Worm (Caenorhabditis elegans): ENCODE data around the gene cest-9.2.

cest-9.2 gene

ce11 chrX:12212801-12213200 lies 9.1 kb upstream of the cest-9.2 start, which contains the start of gene cab-1:
Gene cab-1 (minus strand): TSS chrX:12212901.
- TF ChIP-seq hmg-4 (GFP tag; optimal IDR thresholded peaks at IDR 0.05) = no peak
- no peak for TF ChIP-seq hmbx-1 (tag; optimal IDR thresholded peaks at IDR 0.05)
- TF ChIP-seq hnd-1 (tag; optimal IDR thresholded peaks at IDR 0.05) = no peak
- no peak for TF ChIP-seq F13C5.2 (tag; optimal IDR thresholded peaks at IDR 0.05)
- TF ChIP-seq tbx-11 (GFP tag; IDR thresholded peaks at IDR 0.05) = no peak
- TF ChIP-seq ceh-13 (GFP tag; optimal IDR thresholded peaks at IDR 0.05) = no peak
- no peak for TF ChIP-seq ama-1 (optimal IDR thresholded peaks at IDR 0.05)
- TF ChIP-seq sea-1 (GFP tag; conservative IDR thresholded peaks at IDR 0.05) = no peak
- TF ChIP-seq scrt-1 (GFP tag; IDR thresholded peaks at IDR 0.05) = no peak
- TF ChIP-seq tra-4 (tag; optimal IDR thresholded peaks at IDR 0.05) = no peak
- TF ChIP-seq aly-1 (tag; optimal IDR thresholded peaks at IDR 0.05) = no peak
- TF ChIP-seq pes-1 (GFP tag; IDR thresholded peaks at IDR 0.05) = no peak
- no peak for TF ChIP-seq flt-1 (GFP tag; IDR thresholded peaks at IDR 0.05)
- TF ChIP-seq tbx-37 (GFP tag; conservative IDR thresholded peaks at IDR 0.05) = no peak
- no peak for TF ChIP-seq B0310.2 (tag; optimal IDR thresholded peaks at IDR 0.05)
- no peak for TF ChIP-seq ceh-36 (tag; optimal IDR thresholded peaks at IDR 0.05)
- TF ChIP-seq ets-7 (tag; optimal IDR thresholded peaks at IDR 0.05) = no peak

- TF ChIP-seq ets-7 (tag; optimal IDR thresholded peaks at IDR 0.05) = no peak
- TF ChIP-seq flt-1 (GFP tag; IDR thresholded peaks at IDR 0.05) = no peak
- TF ChIP-seq ceh-13 (GFP tag; optimal IDR thresholded peaks at IDR 0.05) = no peak
- TF ChIP-seq sea-1 (GFP tag; conservative IDR thresholded peaks at IDR 0.05) = no peak
- TF ChIP-seq hnd-1 (tag; optimal IDR thresholded peaks at IDR 0.05) = no peak
- TF ChIP-seq aly-1 (tag; optimal IDR thresholded peaks at IDR 0.05) = no peak
Observed at ce11 chrX:12216943-12217342, 5.0 kb upstream of the cest-9.2 start, which contains the start of gene C23H4.8. Gene C23H4.8 (plus strand): TSS chrX:12217243.

- TF ChIP-seq flt-1 (GFP tag; IDR thresholded peaks at IDR 0.05) = no peak
- no peak for TF ChIP-seq hmg-4 (GFP tag; optimal IDR thresholded peaks at IDR 0.05)
- no peak for TF ChIP-seq hmbx-1 (tag; optimal IDR thresholded peaks at IDR 0.05)
- TF ChIP-seq tbx-37 (GFP tag; conservative IDR thresholded peaks at IDR 0.05) = no peak
- TF ChIP-seq sea-1 (GFP tag; conservative IDR thresholded peaks at IDR 0.05) = no peak
- no peak for TF ChIP-seq scrt-1 (GFP tag; IDR thresholded peaks at IDR 0.05)
- TF ChIP-seq ama-1 (optimal IDR thresholded peaks at IDR 0.05) = no peak
- no peak for TF ChIP-seq B0310.2 (tag; optimal IDR thresholded peaks at IDR 0.05)
- TF ChIP-seq ceh-13 (GFP tag; optimal IDR thresholded peaks at IDR 0.05) = no peak
- no peak for TF ChIP-seq ets-7 (tag; optimal IDR thresholded peaks at IDR 0.05)
- no peak for TF ChIP-seq tbx-11 (GFP tag; IDR thresholded peaks at IDR 0.05)
- no peak for TF ChIP-seq F13C5.2 (tag; optimal IDR thresholded peaks at IDR 0.05)
- no peak for TF ChIP-seq tra-4 (tag; optimal IDR thresholded peaks at IDR 0.05)
- no peak for TF ChIP-seq ceh-36 (tag; optimal IDR thresholded peaks at IDR 0.05)
- TF ChIP-seq hnd-1 (tag; optimal IDR thresholded peaks at IDR 0.05) = no peak
- TF ChIP-seq pes-1 (GFP tag; IDR thresholded peaks at IDR 0.05) = no peak
- TF ChIP-seq aly-1 (tag; optimal IDR thresholded peaks at IDR 0.05) = no peak
Observed at ce11 chrX:12219477-12219876, 2.4 kb upstream of the cest-9.2 start, which contains the start of gene cest-8. Gene cest-8 (plus strand): TSS chrX:12219660.

ce11 chrX:12222723-12223122 lies 806 bp downstream of the cest-9.2 start:
- TF ChIP-seq sea-1 (GFP tag; conservative IDR thresholded peaks at IDR 0.05) (no peak), tra-4 (tag; optimal IDR thresholded peaks at IDR 0.05) (no peak), ceh-36 (tag; optimal IDR thresholded peaks at IDR 0.05) (no peak), hmg-4 (GFP tag; optimal IDR thresholded peaks at IDR 0.05) (no peak), tbx-37 (GFP tag; conservative IDR thresholded peaks at IDR 0.05) (no peak), F13C5.2 (tag; optimal IDR thresholded peaks at IDR 0.05) (no peak), B0310.2 (tag; optimal IDR thresholded peaks at IDR 0.05) (no peak), scrt-1 (GFP tag; IDR thresholded peaks at IDR 0.05) (no peak), aly-1 (tag; optimal IDR thresholded peaks at IDR 0.05) (no peak), ceh-13 (GFP tag; optimal IDR thresholded peaks at IDR 0.05) (no peak), flt-1 (GFP tag; IDR thresholded peaks at IDR 0.05) (no peak), hnd-1 (tag; optimal IDR thresholded peaks at IDR 0.05) (no peak), hmbx-1 (tag; optimal IDR thresholded peaks at IDR 0.05) (no peak)

DNA sequence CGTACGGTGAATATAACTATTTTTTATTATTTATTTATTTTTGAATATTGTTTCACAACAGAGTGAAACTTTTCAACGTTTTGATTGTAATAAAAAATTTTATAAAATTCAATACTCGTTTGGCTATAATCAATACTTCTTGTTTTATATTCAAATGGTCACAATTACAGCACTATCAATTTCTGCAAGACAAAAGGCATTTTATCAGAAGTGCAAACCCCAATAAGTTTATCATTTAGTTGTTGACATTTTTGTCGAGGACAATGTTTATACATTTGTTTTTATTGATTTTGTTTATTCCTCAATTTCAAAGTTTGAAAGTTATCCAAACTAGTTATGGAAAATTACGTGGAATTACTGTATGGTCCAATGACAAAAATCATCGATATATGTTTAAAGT lies 4.1 kb downstream of the cest-9.2 start, which contains the start of gene cest-9.1:
Gene cest-9.1, plus strand, starts transcription at position 213 of the 400 bp plus-strand sequence.
- TF ChIP-seq ceh-13 (GFP tag; optimal IDR thresholded peaks at IDR 0.05) = no peak
- TF ChIP-seq hmbx-1 (tag; optimal IDR thresholded peaks at IDR 0.05) = no peak
- no peak for TF ChIP-seq sea-1 (GFP tag; conservative IDR thresholded peaks at IDR 0.05)
- no peak for TF ChIP-seq ets-7 (tag; optimal IDR thresholded peaks at IDR 0.05)
- TF ChIP-seq B0310.2 (tag; optimal IDR thresholded peaks at IDR 0.05) = no peak
- TF ChIP-seq flt-1 (GFP tag; IDR thresholded peaks at IDR 0.05) = no peak

ce11 chrX:12227130-12227529 lies 5.2 kb downstream of the cest-9.2 start:
- no peak for TF ChIP-seq ceh-13 (GFP tag; optimal IDR thresholded peaks at IDR 0.05)
- TF ChIP-seq aly-1 (tag; optimal IDR thresholded peaks at IDR 0.05) = no peak
- TF ChIP-seq B0310.2 (tag; optimal IDR thresholded peaks at IDR 0.05) = no peak
- no peak for TF ChIP-seq flt-1 (GFP tag; IDR thresholded peaks at IDR 0.05)
- no peak for TF ChIP-seq tra-4 (tag; optimal IDR thresholded peaks at IDR 0.05)
- TF ChIP-seq hmbx-1 (tag; optimal IDR thresholded peaks at IDR 0.05) = no peak
- no peak for TF ChIP-seq scrt-1 (GFP tag; IDR thresholded peaks at IDR 0.05)
- TF ChIP-seq F13C5.2 (tag; optimal IDR thresholded peaks at IDR 0.05) = no peak

- TF ChIP-seq ets-7 (tag; optimal IDR thresholded peaks at IDR 0.05) (no peak), tbx-11 (GFP tag; IDR thresholded peaks at IDR 0.05) (no peak), hmg-4 (GFP tag; optimal IDR thresholded peaks at IDR 0.05) (no peak), sea-1 (GFP tag; conservative IDR thresholded peaks at IDR 0.05) (no peak), ceh-13 (GFP tag; optimal IDR thresholded peaks at IDR 0.05) (no peak), tbx-37 (GFP tag; conservative IDR thresholded peaks at IDR 0.05) (no peak), hmbx-1 (tag; optimal IDR thresholded peaks at IDR 0.05) (no peak), B0310.2 (tag; optimal IDR thresholded peaks at IDR 0.05) (no peak), hnd-1 (tag; optimal IDR thresholded peaks at IDR 0.05) (no peak), tra-4 (tag; optimal IDR thresholded peaks at IDR 0.05) (no peak), pes-1 (GFP tag; IDR thresholded peaks at IDR 0.05) (no peak), aly-1 (tag; optimal IDR thresholded peaks at IDR 0.05) (no peak), F13C5.2 (tag; optimal IDR thresholded peaks at IDR 0.05) (no peak), ama-1 (optimal IDR thresholded peaks at IDR 0.05) (no peak)
Observed at ce11 chrX:12229651-12230050, 7.7 kb downstream of the cest-9.2 start, which contains the start of gene cest-7. Gene cest-7 (plus strand): TSS chrX:12229951.
